Worm (Caenorhabditis elegans): Measurements from ENCODE around the gene C34C12.1.

- TF ChIP-seq tbx-11 (GFP tag; IDR thresholded peaks at IDR 0.05) (no peak), hmbx-1 (tag; optimal IDR thresholded peaks at IDR 0.05) (no peak), ama-1 (optimal IDR thresholded peaks at IDR 0.05) (no peak), hnd-1 (tag; optimal IDR thresholded peaks at IDR 0.05) (no peak), pes-1 (GFP tag; IDR thresholded peaks at IDR 0.05) (no peak), flt-1 (GFP tag; IDR thresholded peaks at IDR 0.05) (no peak), tbx-37 (GFP tag; conservative IDR thresholded peaks at IDR 0.05) (no peak), ets-7 (tag; optimal IDR thresholded peaks at IDR 0.05) (no peak), ceh-36 (tag; optimal IDR thresholded peaks at IDR 0.05) (no peak), B0310.2 (tag; optimal IDR thresholded peaks at IDR 0.05) (no peak), ceh-13 (GFP tag; optimal IDR thresholded peaks at IDR 0.05) (no peak)
Measured at ce11 chrIII:3425438-3425837, 28.7 kb upstream of the C34C12.1 start, which contains the start of gene metl-18.

Data from whole organism, early embryonic.